Fruit fly (Drosophila melanogaster): ENCODE results near the gene CG11756.

DNA sequence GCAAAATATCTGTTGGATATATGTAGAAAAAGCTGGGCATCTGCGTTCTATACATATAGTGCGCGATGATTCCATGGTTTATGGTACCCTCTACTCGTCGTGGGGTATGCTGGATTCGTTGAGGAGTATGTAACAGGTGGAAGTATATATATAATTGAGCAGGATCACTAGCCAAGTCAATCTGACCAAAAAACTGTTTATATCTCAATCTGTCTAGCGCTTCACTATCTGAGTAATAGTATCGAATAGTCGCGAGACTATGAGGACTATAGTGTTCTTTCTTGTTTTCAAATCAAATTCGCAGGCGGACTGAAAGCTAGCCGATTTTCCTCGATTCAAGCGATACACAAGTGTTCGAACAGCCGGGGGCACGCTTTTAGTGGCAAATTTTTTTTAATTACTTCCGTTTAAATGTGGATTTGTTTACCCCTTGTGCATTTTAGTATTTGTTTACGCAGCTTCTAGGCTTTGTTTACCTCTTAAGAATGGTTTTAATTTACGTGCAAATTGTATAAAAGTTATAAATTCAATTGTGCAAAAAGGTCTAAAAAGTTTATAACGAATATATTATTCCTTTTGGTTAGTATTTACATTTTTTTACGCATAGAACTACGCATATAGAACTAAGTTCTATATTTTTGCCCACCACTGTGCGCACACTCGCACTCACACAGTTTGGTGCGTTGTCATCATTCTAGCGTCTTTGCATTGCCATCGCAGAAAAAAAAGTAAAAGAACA is 42.9 kb downstream of the CG11756 start:
- TF ChIP-seq EcR (GFP tag; optimal IDR thresholded peaks at IDR 0.05), result no peak
- no peak for TF ChIP-seq usp (GFP tag; optimal IDR thresholded peaks at IDR 0.05)
